Worm (Caenorhabditis elegans) whole organism, early embryonic: ENCODE data around the gene F53F8.7.

Source experiments
- hmg-4 ChIP-seq: fragments of 200-800 bp; sonication (Bioruptor generic); optimal IDR thresholded peaks from 2 replicates; lab custom pipeline; 2018; ENCODE audit warnings: mild to moderate bottlenecking, missing genetic modification characterization, missing compliant biosample characterization
- tbx-37 ChIP-seq: fragments of 200-800 bp; sonication (Bioruptor generic); conservative IDR thresholded peaks from 2 replicates; pipeline ENCODE4 v1.3.6; 2022; ENCODE audit warnings: missing genetic modification reagents, missing genetic modification characterization, missing compliant biosample characterization

DNA sequence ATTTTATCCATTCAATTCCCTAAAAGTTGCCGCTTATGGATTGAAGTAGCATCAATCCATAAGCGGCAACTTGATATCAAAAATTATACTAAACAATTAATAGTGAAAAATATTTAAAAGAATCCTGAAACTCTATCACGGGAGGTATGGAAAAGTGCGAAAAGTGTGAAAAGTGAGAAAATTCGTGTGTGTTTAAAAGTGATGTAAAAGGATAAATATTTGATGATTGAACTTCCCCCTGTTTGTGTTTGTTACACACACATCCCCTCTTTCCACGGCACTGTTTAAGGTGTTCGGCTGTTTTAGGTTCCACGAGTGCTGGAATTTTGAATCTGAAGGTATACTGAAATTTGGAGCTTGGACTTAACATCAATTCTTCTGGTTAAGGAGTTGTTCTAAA, 49.8 kb upstream of the F53F8.7 start:
- TF ChIP-seq hmg-4 (GFP tag; lab: Kevin White, UChicago) (no peak), tbx-37 (GFP tag; lab: Robert Waterston, UW) (no peak)
